Worm (Caenorhabditis elegans) whole organism, L2 larva: Measurements from ENCODE around the gene C45E5.1.

Experiments used
- ZK546.5 ChIP-seq: sonication (generic microtip); optimal IDR thresholded peaks from 2 replicates; lab custom pipeline; 2017; ENCODE audit warnings: missing biosample characterization, missing genetic modification characterization
- ceh-82 ChIP-seq: fragments of 150-350 bp; optimal IDR thresholded peaks from 2 replicates; lab custom pipeline; 2014; ENCODE audit warnings: missing biosample characterization, missing genetic modification characterization
- mab-5 ChIP-seq: fragments of 150-350 bp; optimal IDR thresholded peaks from 2 replicates; lab custom pipeline; 2014; ENCODE audit warnings: missing biosample characterization, missing genetic modification characterization
- nhr-11 ChIP-seq: fragments of 150-350 bp; optimal IDR thresholded peaks from 2 replicates; lab custom pipeline; 2014; ENCODE audit warnings: missing biosample characterization, missing genetic modification characterization
- nhr-12 ChIP-seq: fragments of 150-350 bp; optimal IDR thresholded peaks from 2 replicates; lab custom pipeline; 2014; ENCODE audit warnings: missing biosample characterization, missing genetic modification characterization
- nhr-23 ChIP-seq: fragments of 150-350 bp; optimal IDR thresholded peaks from 2 replicates; lab custom pipeline; 2014; ENCODE audit warnings: missing biosample characterization, missing genetic modification reagents, missing genetic modification characterization
- skn-1 ChIP-seq: sonication (generic microtip); optimal IDR thresholded peaks from 2 replicates; lab custom pipeline; 2017; ENCODE audit warnings: missing biosample characterization, missing genetic modification characterization
- snpc-4 ChIP-seq: fragments of 150-350 bp; optimal IDR thresholded peaks from 2 replicates; lab custom pipeline; 2014; ENCODE audit warnings: missing biosample characterization, missing genetic modification characterization
- unc-39 ChIP-seq: fragments of 150-350 bp; optimal IDR thresholded peaks from 2 replicates; lab custom pipeline; 2014; ENCODE audit warnings: missing biosample characterization, missing genetic modification characterization
- unc-62 ChIP-seq: fragments of 150-350 bp; optimal IDR thresholded peaks from 2 replicates; lab custom pipeline; 2014; ENCODE audit warnings: missing biosample characterization, missing genetic modification reagents, missing genetic modification characterization
- ztf-11 ChIP-seq: sonication (generic microtip); optimal IDR thresholded peaks from 2 replicates; lab custom pipeline; 2017; ENCODE audit warnings: missing biosample characterization, missing genetic modification characterization

DNA sequence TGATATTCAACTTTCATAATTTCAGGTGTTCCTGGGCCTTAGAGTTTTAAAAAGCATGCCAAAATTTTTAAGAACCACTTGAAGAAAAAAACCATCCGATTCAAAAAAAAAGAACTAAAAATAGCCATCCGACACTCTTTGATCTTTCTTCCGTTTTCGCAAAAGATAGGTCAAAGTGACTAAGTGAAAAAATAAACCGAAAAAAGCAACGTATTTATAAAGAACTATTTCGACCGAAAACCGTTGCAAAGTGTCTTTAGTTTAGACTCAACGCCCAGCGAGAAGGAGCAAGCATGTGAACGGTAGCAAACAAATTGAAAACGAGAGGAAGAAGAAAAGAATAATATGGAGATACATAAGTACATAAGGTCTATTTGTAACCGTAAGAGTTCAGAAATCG, 39.5 kb downstream of the C45E5.1 start:
- TF ChIP-seq snpc-4 (tag; lab: Kevin White, UChicago) (no peak), nhr-12 (no peak), unc-39 (tag; lab: Kevin White, UChicago) (no peak), ceh-82 (tag; lab: Kevin White, UChicago) (no peak), nhr-23 (tag; lab: Kevin White, UChicago) (no peak), ZK546.5 (no peak), nhr-11 (tag; lab: Kevin White, UChicago) (no peak), ztf-11 (tag; lab: Kevin White, UChicago) (no peak), unc-62 (GFP tag; lab: Kevin White, UChicago) (no peak), skn-1 (tag; lab: Kevin White, UChicago) (no peak), mab-5 (no peak)
